Fruit fly (Drosophila melanogaster): ENCODE measurements around the gene CG13318.

DNA sequence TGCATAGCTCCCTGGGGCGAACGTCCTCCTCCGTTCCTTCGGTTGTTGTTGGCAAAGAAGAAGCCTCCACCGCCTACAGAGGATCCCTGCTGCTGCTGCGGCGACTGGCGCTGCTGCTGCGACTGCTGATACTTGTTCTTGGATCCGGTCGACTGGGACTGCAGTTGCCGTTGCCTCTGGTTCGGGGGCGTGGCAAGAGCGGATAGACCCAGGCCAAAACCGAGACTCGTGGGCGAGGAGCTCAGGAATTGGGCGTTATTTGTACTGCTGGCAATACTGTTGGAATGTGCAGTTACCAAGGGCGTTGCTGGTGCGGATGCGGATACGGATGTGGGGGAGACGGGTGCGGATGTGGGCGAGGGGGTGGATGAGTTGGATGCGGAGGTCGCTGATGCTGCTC lies 45.7 kb upstream of the CG13318 start:
- no peak for TF ChIP-seq CG18011 (GFP tag; optimal IDR thresholded peaks at IDR 0.05)
- TF ChIP-seq pan (optimal IDR thresholded peaks at IDR 0.05): no peak
- no peak for TF ChIP-seq pan (GFP tag; optimal IDR thresholded peaks at IDR 0.05 in 1 of 2, IDR thresholded peaks at IDR 0.05 in 1 of 2)
- no peak for TF ChIP-seq vnd (GFP tag; IDR thresholded peaks at IDR 0.05; ENCODE audit: partially characterized antibody)
- no peak for TF ChIP-seq hbn (GFP tag; IDR thresholded peaks at IDR 0.05; ENCODE audit: partially characterized antibody)
- TF ChIP-seq CG17568 (GFP tag; optimal IDR thresholded peaks at IDR 0.05): no peak
- TF ChIP-seq ttk (GFP tag; IDR thresholded peaks at IDR 0.05): no peak
- no peak for TF ChIP-seq CG34422 (GFP tag; IDR thresholded peaks at IDR 0.05)
- TF ChIP-seq sr (GFP tag; IDR thresholded peaks at IDR 0.05): no peak
- TF ChIP-seq usp (GFP tag; optimal IDR thresholded peaks at IDR 0.05): no peak
- TF ChIP-seq CG33557 (GFP tag; optimal IDR thresholded peaks at IDR 0.05): no peak
- no peak for TF ChIP-seq CG3726 (GFP tag; IDR thresholded peaks at IDR 0.05)

All from whole organism, embryonic.